Worm (Caenorhabditis elegans) whole organism, mixed stage, embryonic: ENCODE results near the gene lgc-56.
"Not testable (repeated sequence)": the region's sequence is repeated elsewhere in the genome, so short reads cannot be mapped to it uniquely, and the experiment has no call there.

Experiments used
- bed-3 ChIP-seq: fragments of 200-800 bp; sonication (Bioruptor generic); optimal IDR thresholded peaks from 3 replicates; lab custom pipeline; 2018; ENCODE audit warnings: mild to moderate bottlenecking, missing genetic modification characterization, moderate library complexity, missing compliant biosample characterization
- blmp-1 ChIP-seq: fragments of 150-350 bp; optimal IDR thresholded peaks from 2 replicates; lab custom pipeline; 2014; ENCODE audit warnings: missing biosample characterization, missing genetic modification characterization
- ceh-39 ChIP-seq: fragments of 150-350 bp; optimal IDR thresholded peaks from 2 replicates; lab custom pipeline; 2014; ENCODE audit warnings: missing biosample characterization, missing genetic modification characterization
- ceh-43 ChIP-seq: fragments of 200-800 bp; sonication (Bioruptor generic); optimal IDR thresholded peaks from 2 replicates; lab custom pipeline; 2018; ENCODE audit warnings: mild to moderate bottlenecking, missing genetic modification characterization, moderate library complexity, missing compliant biosample characterization
- ceh-83 ChIP-seq: fragments of 200-800 bp; sonication (Bioruptor generic); optimal IDR thresholded peaks from 2 replicates; lab custom pipeline; 2018; ENCODE audit warnings: mild to moderate bottlenecking, missing genetic modification characterization, missing compliant biosample characterization
- ces-1 ChIP-seq: fragments of 150-350 bp; optimal IDR thresholded peaks from 2 replicates; lab custom pipeline; 2014; ENCODE audit warnings: missing biosample characterization, missing genetic modification reagents, missing genetic modification characterization
- cnd-1 ChIP-seq: fragments of 200-800 bp; sonication (Bioruptor generic); optimal IDR thresholded peaks from 2 replicates; lab custom pipeline; 2018; ENCODE audit warnings: mild to moderate bottlenecking, missing genetic modification characterization, missing compliant biosample characterization
- drap-1 ChIP-seq: fragments of 200-800 bp; sonication (Bioruptor generic); optimal IDR thresholded peaks from 3 replicates; lab custom pipeline; 2018; ENCODE audit warnings: mild to moderate bottlenecking, missing genetic modification characterization, missing compliant biosample characterization
- elt-3 ChIP-seq: fragments of 150-350 bp; optimal IDR thresholded peaks from 2 replicates; lab custom pipeline; 2014; ENCODE audit warnings: missing biosample characterization, missing genetic modification characterization
- flh-1 ChIP-seq: fragments of 200-800 bp; sonication (Bioruptor generic); optimal IDR thresholded peaks from 2 replicates; lab custom pipeline; 2018; ENCODE audit warnings: mild to moderate bottlenecking, missing genetic modification characterization, moderate library complexity, missing compliant biosample characterization
- ham-2 ChIP-seq: fragments of 200-800 bp; sonication (Bioruptor generic); optimal IDR thresholded peaks from 2 replicates; lab custom pipeline; 2018; ENCODE audit warnings: mild to moderate bottlenecking, missing genetic modification characterization, missing compliant biosample characterization
- hlh-1 ChIP-seq: fragments of 150-350 bp; optimal IDR thresholded peaks from 2 replicates; lab custom pipeline; 2014; ENCODE audit warnings: missing biosample characterization, missing genetic modification reagents, missing genetic modification characterization
- lin-13 ChIP-seq: fragments of 150-350 bp; optimal IDR thresholded peaks from 2 replicates; lab custom pipeline; 2014; ENCODE audit warnings: missing biosample characterization, missing genetic modification characterization
- lin-32 ChIP-seq: fragments of 200-800 bp; sonication (Bioruptor generic); optimal IDR thresholded peaks from 2 replicates; lab custom pipeline; 2018; ENCODE audit warnings: mild to moderate bottlenecking, missing genetic modification characterization, missing compliant biosample characterization
- lsy-2 ChIP-seq: fragments of 150-350 bp; optimal IDR thresholded peaks from 2 replicates; lab custom pipeline; 2014; ENCODE audit warnings: missing biosample characterization, missing genetic modification characterization
- mab-5 ChIP-seq: fragments of 150-350 bp; optimal IDR thresholded peaks from 2 replicates; lab custom pipeline; 2014; ENCODE audit warnings: missing biosample characterization, missing genetic modification characterization
- mep-1 ChIP-seq: fragments of 150-350 bp; optimal IDR thresholded peaks from 2 replicates; lab custom pipeline; 2017; ENCODE audit warnings: missing biosample characterization, missing genetic modification reagents, missing genetic modification characterization, inconsistent platforms
- mls-2 ChIP-seq: sonication (generic microtip); optimal IDR thresholded peaks from 2 replicates; lab custom pipeline; 2016; ENCODE audit warnings: mild to moderate bottlenecking, missing genetic modification characterization, moderate library complexity, missing compliant biosample characterization
- nhr-12 ChIP-seq: fragments of 150-350 bp; optimal IDR thresholded peaks from 2 replicates; lab custom pipeline; 2014; ENCODE audit warnings: missing biosample characterization, missing genetic modification characterization
- nhr-2 ChIP-seq: fragments of 150-350 bp; optimal IDR thresholded peaks from 2 replicates; lab custom pipeline; 2014; ENCODE audit warnings: missing biosample characterization, missing genetic modification characterization
- nhr-237 ChIP-seq: fragments of 150-350 bp; optimal IDR thresholded peaks from 2 replicates; lab custom pipeline; 2014; ENCODE audit warnings: missing biosample characterization, missing genetic modification characterization
- nhr-28 ChIP-seq: fragments of 150-350 bp; optimal IDR thresholded peaks from 2 replicates; lab custom pipeline; 2014; ENCODE audit warnings: missing biosample characterization, missing genetic modification characterization
- nhr-76 ChIP-seq: sonication (generic microtip); optimal IDR thresholded peaks from 2 replicates; lab custom pipeline; 2017; ENCODE audit warnings: missing biosample characterization, missing genetic modification characterization
- pha-4 ChIP-seq: fragments of 150-350 bp; optimal IDR thresholded peaks from 2 replicates; lab custom pipeline; 2018; ENCODE audit warnings: missing biosample characterization, missing genetic modification reagents, missing genetic modification characterization
- sem-2 ChIP-seq: fragments of 200-800 bp; sonication (Bioruptor generic); optimal IDR thresholded peaks from 2 replicates; lab custom pipeline; 2018; ENCODE audit warnings: mild to moderate bottlenecking, missing genetic modification characterization, missing compliant biosample characterization
- snpc-4 ChIP-seq: fragments of 150-350 bp; optimal IDR thresholded peaks from 2 replicates; lab custom pipeline; 2014; ENCODE audit warnings: missing biosample characterization, missing genetic modification characterization
- sptf-1 ChIP-seq: sonication (generic microtip); optimal IDR thresholded peaks from 2 replicates; lab custom pipeline; 2017; ENCODE audit warnings: mild to moderate bottlenecking, missing genetic modification characterization, moderate library complexity, missing compliant biosample characterization
- tbx-8 ChIP-seq: fragments of 200-800 bp; sonication (Bioruptor generic); optimal IDR thresholded peaks from 2 replicates; lab custom pipeline; 2018; ENCODE audit warnings: mild to moderate bottlenecking, missing genetic modification characterization, moderate library complexity, missing compliant biosample characterization
- unc-120 ChIP-seq: sonication (generic microtip); optimal IDR thresholded peaks from 2 replicates; lab custom pipeline; 2017; ENCODE audit warnings: missing genetic modification characterization, missing compliant biosample characterization; ENCODE audit not compliant: poor library complexity, severe bottlenecking
- unc-39 ChIP-seq: fragments of 150-350 bp; optimal IDR thresholded peaks from 2 replicates; lab custom pipeline; 2014; ENCODE audit warnings: missing biosample characterization, missing genetic modification characterization
- unc-62 ChIP-seq: fragments of 150-350 bp; optimal IDR thresholded peaks from 2 replicates; lab custom pipeline; 2014; ENCODE audit warnings: missing biosample characterization, missing genetic modification reagents, missing genetic modification characterization
- zip-8 ChIP-seq: fragments of 150-350 bp; optimal IDR thresholded peaks from 2 replicates; lab custom pipeline; 2014; ENCODE audit warnings: missing biosample characterization, missing genetic modification characterization
- ztf-11 ChIP-seq: fragments of 150-350 bp; optimal IDR thresholded peaks from 2 replicates; lab custom pipeline; 2014; ENCODE audit warnings: missing biosample characterization, missing genetic modification characterization

The lgc-56 gene

DNA sequence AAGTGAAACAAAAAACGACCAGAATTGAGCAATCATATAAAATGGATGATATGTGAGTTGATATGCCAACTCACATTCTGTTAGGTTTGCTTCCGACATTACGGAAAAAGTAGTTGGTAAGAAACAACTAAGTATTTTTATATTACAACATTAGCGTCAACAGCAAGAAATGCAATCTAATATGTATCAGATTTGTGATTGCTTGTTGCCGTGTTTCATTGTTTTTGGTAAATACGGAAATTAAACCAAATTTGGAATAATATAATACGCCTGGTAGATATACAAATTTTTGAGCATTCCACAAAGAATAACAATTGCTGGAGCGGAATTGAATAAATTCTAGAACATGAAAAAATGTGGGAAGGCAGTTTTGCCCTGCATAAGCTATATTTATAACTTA is 24.4 kb downstream of the lgc-56 start, which contains the start of gene srb-12:
Gene srb-12, minus strand, starts transcription at position 101 of the 400 bp plus-strand sequence.
- no peak for TF ChIP-seq ceh-39
- TF ChIP-seq lsy-2 (tag; lab: Kevin White, UChicago), result no peak
- no peak for TF ChIP-seq mep-1 (tag; lab: Kevin White, UChicago)
- no peak for TF ChIP-seq unc-120
- no peak for TF ChIP-seq mab-5 (tag; lab: Kevin White, UChicago)
- no peak for TF ChIP-seq nhr-2 (tag; lab: Kevin White, UChicago)
- TF ChIP-seq ztf-11 (tag; lab: Kevin White, UChicago), result no peak
- TF ChIP-seq drap-1 (GFP tag; lab: Kevin White, UChicago), result no peak
- TF ChIP-seq lin-13, result no peak
- TF ChIP-seq cnd-1 (tag; lab: Kevin White, UChicago), result no peak
- no peak for TF ChIP-seq ceh-83
- TF ChIP-seq nhr-237 (tag; lab: Kevin White, UChicago), result no peak
- TF ChIP-seq elt-3 (tag; lab: Kevin White, UChicago), result no peak
- no peak for TF ChIP-seq flh-1
- no peak for TF ChIP-seq pha-4 (tag; lab: Kevin White, UChicago)
- TF ChIP-seq mls-2 (tag; lab: Kevin White, UChicago), result no peak
- TF ChIP-seq tbx-8 (GFP tag; lab: Kevin White, UChicago), result no peak
- no peak for TF ChIP-seq snpc-4

DNA sequence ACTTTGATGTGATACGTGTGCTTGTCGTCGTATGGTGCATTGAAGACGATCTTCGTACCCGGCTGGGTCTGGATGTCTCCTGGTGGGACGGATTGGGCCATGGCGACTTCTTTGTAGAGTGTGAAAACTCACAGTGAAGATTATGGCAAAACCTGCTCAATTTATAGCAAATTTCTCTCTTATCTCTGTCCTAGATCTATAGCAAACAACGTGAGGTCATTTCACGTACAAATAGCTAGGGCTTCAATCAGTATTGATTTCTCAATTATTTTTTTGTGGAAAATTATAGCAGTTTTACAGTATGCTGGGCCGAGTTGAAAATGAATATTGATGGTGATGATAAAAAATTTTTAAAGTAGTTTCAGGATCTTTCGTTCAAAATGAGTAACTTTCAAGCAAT is 26.8 kb downstream of the lgc-56 start, which contains the start of gene msp-45:
Gene msp-45, minus strand, starts transcription at position 101 of the 400 bp plus-strand sequence.
- TF ChIP-seq lin-32 (GFP tag; lab: Kevin White, UChicago) (no peak), cnd-1 (tag; lab: Kevin White, UChicago) (no peak), sptf-1 (tag; lab: Kevin White, UChicago) (no peak)

DNA sequence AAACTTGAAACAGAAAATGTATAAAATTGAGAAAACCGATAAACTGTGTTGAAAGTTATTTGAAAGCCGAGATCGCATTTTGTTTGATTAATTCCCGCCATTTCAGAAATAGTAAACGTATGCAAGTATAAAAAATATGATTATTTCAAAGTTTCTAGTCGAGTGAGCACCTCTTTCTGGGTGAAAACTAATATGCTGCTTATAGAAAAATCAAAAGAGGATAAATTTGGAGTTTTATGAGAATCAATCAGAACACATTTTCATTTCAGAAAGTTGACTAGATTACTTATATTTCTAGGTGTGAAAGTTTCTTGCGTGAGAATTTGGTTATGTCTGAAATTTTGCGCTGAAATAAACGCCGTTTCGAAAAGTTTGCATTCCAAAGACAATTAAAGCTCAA is 27.3 kb downstream of the lgc-56 start, which contains the start of gene srb-13:
Gene srb-13, minus strand, starts transcription at position 101 of the 400 bp plus-strand sequence.
- no peak for TF ChIP-seq nhr-76 (tag; lab: Kevin White, UChicago)
- no peak for TF ChIP-seq zip-8 (tag; lab: Kevin White, UChicago)
- TF ChIP-seq unc-62 (GFP tag; lab: Kevin White, UChicago), result no peak
- no peak for TF ChIP-seq ces-1
- no peak for TF ChIP-seq nhr-237 (tag; lab: Kevin White, UChicago)
- TF ChIP-seq ceh-39, result no peak
- no peak for TF ChIP-seq ztf-11 (tag; lab: Kevin White, UChicago)
- no peak for TF ChIP-seq bed-3 (GFP tag; lab: Kevin White, UChicago)
- no peak for TF ChIP-seq flh-1
- TF ChIP-seq lin-13, result no peak
- TF ChIP-seq ham-2 (GFP tag; lab: Kevin White, UChicago), result no peak
- TF ChIP-seq ceh-83, result no peak
- TF ChIP-seq unc-39 (tag; lab: Kevin White, UChicago), result no peak
- no peak for TF ChIP-seq mep-1 (tag; lab: Kevin White, UChicago)
- no peak for TF ChIP-seq nhr-2 (tag; lab: Kevin White, UChicago)
- TF ChIP-seq pha-4 (tag; lab: Kevin White, UChicago), result no peak
- no peak for TF ChIP-seq mab-5 (tag; lab: Kevin White, UChicago)
- TF ChIP-seq mls-2 (tag; lab: Kevin White, UChicago), result no peak

DNA sequence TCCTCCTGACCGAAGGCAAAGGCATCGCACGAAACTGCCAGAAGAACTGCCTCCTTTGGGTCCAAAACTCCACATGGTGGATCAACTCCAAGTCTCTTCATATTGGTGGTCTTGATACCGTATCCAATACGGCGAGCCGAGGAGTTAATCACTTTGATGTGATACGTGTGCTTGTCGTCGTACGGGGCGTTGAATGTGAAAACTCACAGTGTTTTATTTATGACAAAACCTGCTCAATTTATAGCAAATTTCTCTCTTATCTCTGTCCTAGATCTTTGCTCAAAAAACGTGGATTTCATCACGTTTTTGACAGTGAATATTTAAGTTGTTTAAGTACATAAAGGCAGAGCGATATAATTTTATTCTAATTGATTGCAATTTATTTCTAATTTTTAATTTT is 28.6 kb downstream of the lgc-56 start, which contains the start of gene F58A6.9:
Gene F58A6.9, minus strand, starts transcription at position 101 of the 400 bp plus-strand sequence.
- TF ChIP-seq nhr-237 (tag; lab: Kevin White, UChicago); nhr-28 (tag; lab: Kevin White, UChicago); sem-2 (GFP tag; lab: Kevin White, UChicago): not testable (repeated sequence)

DNA sequence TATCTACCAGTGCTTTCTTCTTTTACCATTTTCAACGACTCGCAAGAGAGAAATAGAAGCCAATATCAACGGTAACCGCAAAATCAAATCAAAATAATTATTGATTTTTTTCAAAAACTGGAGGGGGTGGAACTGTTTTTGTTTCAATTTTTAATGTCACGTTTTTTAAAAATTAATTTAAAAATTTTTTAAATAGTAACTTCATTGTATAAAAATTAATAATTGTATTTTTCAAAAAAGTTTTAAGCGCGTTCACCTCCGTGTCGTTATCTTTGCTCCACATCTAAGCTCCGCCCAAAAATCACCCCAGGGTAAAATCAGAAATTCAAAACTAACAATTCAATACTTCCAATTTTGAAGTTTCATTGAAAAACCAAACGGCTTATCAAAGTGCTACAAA is 30.9 kb downstream of the lgc-56 start, which contains the start of gene C27D6.11:
Gene C27D6.11, minus strand, starts transcription at position 101 of the 400 bp plus-strand sequence.
- TF ChIP-seq hlh-1 (tag; lab: Kevin White, UChicago), result no peak
- TF ChIP-seq tbx-8 (GFP tag; lab: Kevin White, UChicago), result no peak
- TF ChIP-seq zip-8 (tag; lab: Kevin White, UChicago), result no peak
- TF ChIP-seq unc-62 (GFP tag; lab: Kevin White, UChicago), result no peak
- no peak for TF ChIP-seq nhr-28 (tag; lab: Kevin White, UChicago)
- no peak for TF ChIP-seq cnd-1 (tag; lab: Kevin White, UChicago)
- no peak for TF ChIP-seq unc-120
- no peak for TF ChIP-seq elt-3 (tag; lab: Kevin White, UChicago)
- TF ChIP-seq ztf-11 (tag; lab: Kevin White, UChicago), result no peak
- no peak for TF ChIP-seq sem-2 (GFP tag; lab: Kevin White, UChicago)
- no peak for TF ChIP-seq unc-39 (tag; lab: Kevin White, UChicago)
- TF ChIP-seq nhr-237 (tag; lab: Kevin White, UChicago), result no peak
- no peak for TF ChIP-seq ceh-83
- no peak for TF ChIP-seq blmp-1
- no peak for TF ChIP-seq nhr-76 (tag; lab: Kevin White, UChicago)
- no peak for TF ChIP-seq snpc-4
- TF ChIP-seq nhr-12 (tag; lab: Kevin White, UChicago), result no peak
- TF ChIP-seq ceh-43, result no peak
- no peak for TF ChIP-seq mab-5 (tag; lab: Kevin White, UChicago)
